Worm (Caenorhabditis elegans) whole organism, young adult: ENCODE measurements around the gene msp-33.
A peak's percentile ranks its signal among the peaks of the same experiment; 100 is the strongest.

Experiments used
- B0019.2 ChIP-seq: fragments of 200-800 bp; sonication (Bioruptor generic); conservative IDR thresholded peaks from 2 replicates; pipeline ENCODE4 v1.3.6; 2022; ENCODE audit warnings: missing genetic modification reagents, missing genetic modification characterization, missing compliant biosample characterization
- B0336.3 ChIP-seq: fragments of 200-800 bp; sonication (Bioruptor generic); IDR thresholded peaks from 2 replicates; pipeline ENCODE4 v1.3.6; 2022; ENCODE audit warnings: missing genetic modification characterization, missing compliant biosample characterization
- F10E7.11 ChIP-seq: sonication (generic microtip); optimal IDR thresholded peaks from 2 replicates; lab custom pipeline; 2017; ENCODE audit warnings: mild to moderate bottlenecking, missing genetic modification characterization, moderate library complexity, missing compliant biosample characterization
- F52B5.7 ChIP-seq: sonication (generic microtip); optimal IDR thresholded peaks from 2 replicates; lab custom pipeline; 2016; ENCODE audit warnings: mild to moderate bottlenecking, missing genetic modification characterization, missing compliant biosample characterization
- F57A8.1 ChIP-seq: fragments of 200-800 bp; sonication (Bioruptor generic); optimal IDR thresholded peaks from 2 replicates; lab custom pipeline; 2018; ENCODE audit warnings: mild to moderate bottlenecking, missing genetic modification characterization, moderate library complexity, missing compliant biosample characterization
- F57C9.4 ChIP-seq: sonication (generic microtip); optimal IDR thresholded peaks from 2 replicates; lab custom pipeline; 2017; ENCODE audit warnings: mild to moderate bottlenecking, missing genetic modification characterization, missing compliant biosample characterization
- K11D2.4 ChIP-seq: fragments of 200-800 bp; sonication (Bioruptor generic); IDR thresholded peaks from 2 replicates; pipeline ENCODE4 v1.3.6; 2022; ENCODE audit warnings: missing genetic modification reagents, missing genetic modification characterization, missing compliant biosample characterization
- Y67H2A.10 ChIP-seq: fragments of 200-800 bp; sonication (Bioruptor generic); conservative IDR thresholded peaks from 2 replicates; pipeline ENCODE4 v1.3.6; 2022; ENCODE audit warnings: missing genetic modification reagents, missing genetic modification characterization, missing compliant biosample characterization
- Y79H2A.3 ChIP-seq: fragments of 200-800 bp; sonication (Bioruptor generic); conservative IDR thresholded peaks from 2 replicates; pipeline ENCODE4 v1.3.6; 2022; ENCODE audit warnings: missing genetic modification reagents, missing genetic modification characterization, missing compliant biosample characterization
- Y95B8A.8 ChIP-seq: fragments of 200-800 bp; sonication (Bioruptor generic); IDR thresholded peaks from 2 replicates; pipeline ENCODE4 v1.3.6; 2022; ENCODE audit warnings: missing genetic modification reagents, missing genetic modification characterization, missing compliant biosample characterization
- aptf-3 ChIP-seq: fragments of 200-800 bp; sonication (Bioruptor generic); IDR thresholded peaks from 2 replicates; pipeline ENCODE4 v1.3.6; 2022; ENCODE audit warnings: missing genetic modification characterization, missing compliant biosample characterization
- attf-5 ChIP-seq: fragments of 200-800 bp; sonication (Bioruptor generic); optimal IDR thresholded peaks from 2 replicates; lab custom pipeline; 2018; ENCODE audit warnings: mild to moderate bottlenecking, missing genetic modification characterization, missing compliant biosample characterization
- bed-2 ChIP-seq: fragments of 200-800 bp; sonication (Bioruptor generic); IDR thresholded peaks from 2 replicates; pipeline ENCODE4 v1.3.6; 2022; ENCODE audit warnings: missing genetic modification reagents, missing genetic modification characterization, missing compliant biosample characterization
- cebp-1 ChIP-seq, 2 experiments: fragments of 200-800 bp in 1 of 2; sonication (Bioruptor generic) in 1 of 2; sonication (generic microtip) in 1 of 2; IDR thresholded peaks in 1 of 2; optimal IDR thresholded peaks in 1 of 2; 2 replicates each; pipeline versions ENCODE4 v1.3.6 to Lab custom; 2017 to 2022; ENCODE audit warnings: missing compliant biosample characterization in 2 of 2, missing genetic modification characterization in 2 of 2, mild to moderate bottlenecking in 1 of 2, missing genetic modification reagents in 1 of 2, moderate library complexity in 1 of 2
- efl-1 ChIP-seq: fragments of 150-350 bp; optimal IDR thresholded peaks from 2 replicates; lab custom pipeline; 2014; ENCODE audit warnings: missing biosample characterization, missing genetic modification reagents, missing genetic modification characterization
- egl-44 ChIP-seq: fragments of 200-800 bp; sonication (Bioruptor generic); IDR thresholded peaks from 2 replicates; pipeline ENCODE4 v1.3.6; 2022; ENCODE audit warnings: missing genetic modification reagents, missing genetic modification characterization, missing compliant biosample characterization
- gei-17 ChIP-seq: fragments of 200-800 bp; sonication (Bioruptor generic); optimal IDR thresholded peaks from 2 replicates; lab custom pipeline; 2018; ENCODE audit warnings: mild to moderate bottlenecking, missing genetic modification characterization, missing compliant biosample characterization
- hmg-1.2 ChIP-seq: fragments of 200-800 bp; sonication (Bioruptor generic); IDR thresholded peaks from 2 replicates; pipeline ENCODE4 v1.3.6; 2022; ENCODE audit warnings: missing genetic modification reagents, missing genetic modification characterization, missing compliant biosample characterization
- hrde-1 ChIP-seq: sonication (generic microtip); optimal IDR thresholded peaks from 2 replicates; lab custom pipeline; 2016; ENCODE audit warnings: missing genetic modification characterization, mild to moderate bottlenecking, missing compliant biosample characterization, moderate library complexity, missing genotype, missing genetic modification reagents, borderline replicate concordance
- hsf-1 ChIP-seq: fragments of 200-800 bp; sonication (Bioruptor generic); IDR thresholded peaks from 2 replicates; pipeline ENCODE4 v1.3.6; 2022; ENCODE audit warnings: missing genetic modification reagents, missing genetic modification characterization, missing compliant biosample characterization
- lag-1 ChIP-seq: fragments of 200-800 bp; sonication (Bioruptor generic); IDR thresholded peaks from 2 replicates; pipeline ENCODE4 v1.3.6; 2022; ENCODE audit warnings: missing genetic modification reagents, missing genetic modification characterization, missing compliant biosample characterization
- let-607 ChIP-seq, 2 experiments: fragments of 200-800 bp in 1 of 2; sonication (Bioruptor generic) in 1 of 2; sonication (generic microtip) in 1 of 2; optimal IDR thresholded peaks; 2 replicates each; lab custom pipeline; 2016 to 2018; ENCODE audit warnings: mild to moderate bottlenecking in 2 of 2, missing compliant biosample characterization in 2 of 2, missing genetic modification characterization in 2 of 2, moderate library complexity in 2 of 2, missing genotype in 1 of 2
- lin-26 ChIP-seq: fragments of 200-800 bp; sonication (Bioruptor generic); IDR thresholded peaks from 2 replicates; pipeline ENCODE4 v1.3.6; 2022; ENCODE audit warnings: missing genetic modification reagents, missing genetic modification characterization, missing compliant biosample characterization
- lin-40 ChIP-seq: sonication (generic microtip); optimal IDR thresholded peaks from 2 replicates; lab custom pipeline; 2016; ENCODE audit warnings: missing genetic modification characterization, mild to moderate bottlenecking, missing compliant biosample characterization, missing genotype, missing genetic modification reagents
- lsl-1 ChIP-seq: fragments of 200-800 bp; sonication (Bioruptor generic); optimal IDR thresholded peaks from 2 replicates; lab custom pipeline; 2018; ENCODE audit warnings: mild to moderate bottlenecking, missing genetic modification characterization, moderate library complexity, missing compliant biosample characterization
- madf-3 ChIP-seq: fragments of 200-800 bp; sonication (Bioruptor generic); IDR thresholded peaks from 2 replicates; pipeline ENCODE4 v1.3.6; 2022; ENCODE audit warnings: missing genetic modification reagents, missing genetic modification characterization, missing compliant biosample characterization
- madf-8 ChIP-seq: fragments of 200-800 bp; sonication (Bioruptor generic); conservative IDR thresholded peaks from 2 replicates; pipeline ENCODE4 v1.3.6; 2022; ENCODE audit warnings: missing genetic modification reagents, missing genetic modification characterization, missing compliant biosample characterization
- mcd-1 ChIP-seq: fragments of 200-800 bp; sonication (Bioruptor generic); IDR thresholded peaks from 2 replicates; pipeline ENCODE4 v1.3.6; 2022; ENCODE audit warnings: missing genetic modification reagents, missing genetic modification characterization, missing compliant biosample characterization
- mxl-1 ChIP-seq: sonication (generic microtip); optimal IDR thresholded peaks from 2 replicates; lab custom pipeline; 2016; ENCODE audit warnings: missing genetic modification characterization, missing compliant biosample characterization
- pbrm-1 ChIP-seq: fragments of 200-800 bp; sonication (Bioruptor generic); IDR thresholded peaks from 2 replicates; pipeline ENCODE4 v1.3.6; 2022; ENCODE audit warnings: missing genetic modification reagents, missing genetic modification characterization, missing compliant biosample characterization
- rcor-1 ChIP-seq: fragments of 200-800 bp; sonication (Bioruptor generic); IDR thresholded peaks from 2 replicates; pipeline ENCODE4 v1.3.6; 2022; ENCODE audit warnings: missing genetic modification reagents, missing genetic modification characterization, missing compliant biosample characterization
- rec-8 ChIP-seq, 2 experiments: sonication (generic microtip); optimal IDR thresholded peaks; 2 replicates each; lab custom pipeline; 2016; ENCODE audit warnings: mild to moderate bottlenecking in 2 of 2, missing genetic modification characterization in 2 of 2, missing genetic modification reagents in 2 of 2, missing genotype in 2 of 2, missing biosample characterization in 1 of 2, missing compliant biosample characterization in 1 of 2, moderate library complexity in 1 of 2
- sdz-38 ChIP-seq: sonication (generic microtip); optimal IDR thresholded peaks from 2 replicates; lab custom pipeline; 2016; ENCODE audit warnings: missing genotype, missing genetic modification characterization, missing compliant biosample characterization
- sea-2 ChIP-seq: fragments of 200-800 bp; sonication (Bioruptor generic); IDR thresholded peaks from 2 replicates; pipeline ENCODE4 v1.3.6; 2022; ENCODE audit warnings: missing genetic modification characterization, missing compliant biosample characterization
- somi-1 ChIP-seq: fragments of 200-800 bp; sonication (Bioruptor generic); optimal IDR thresholded peaks from 2 replicates; lab custom pipeline; 2018; ENCODE audit warnings: mild to moderate bottlenecking, missing genetic modification characterization, missing compliant biosample characterization
- tbx-9 ChIP-seq: sonication (generic microtip); optimal IDR thresholded peaks from 2 replicates; lab custom pipeline; 2016; ENCODE audit warnings: borderline replicate concordance, missing genetic modification characterization, inconsistent platforms, missing compliant biosample characterization
- tlf-1 ChIP-seq: fragments of 200-800 bp; sonication (Bioruptor generic); optimal IDR thresholded peaks from 2 replicates; lab custom pipeline; 2018; ENCODE audit warnings: mild to moderate bottlenecking, missing genetic modification characterization, missing compliant biosample characterization
- unc-130 ChIP-seq: sonication (generic microtip); optimal IDR thresholded peaks from 2 replicates; lab custom pipeline; 2016; ENCODE audit warnings: missing genetic modification reagents, missing genetic modification characterization, missing compliant biosample characterization
- zfh-2 ChIP-seq: fragments of 200-800 bp; sonication (Bioruptor generic); conservative IDR thresholded peaks from 2 replicates; pipeline ENCODE4 v1.3.6; 2022; ENCODE audit warnings: missing genetic modification reagents, missing genetic modification characterization, missing compliant biosample characterization
- ztf-22 ChIP-seq: fragments of 200-800 bp; sonication (Bioruptor generic); optimal IDR thresholded peaks from 2 replicates; lab custom pipeline; 2018; ENCODE audit warnings: mild to moderate bottlenecking, missing genetic modification characterization, moderate library complexity, missing compliant biosample characterization
- ztf-26 ChIP-seq: sonication (generic microtip); optimal IDR thresholded peaks from 2 replicates; lab custom pipeline; 2017; ENCODE audit warnings: missing genetic modification characterization, missing compliant biosample characterization
- ztf-28 ChIP-seq: fragments of 200-800 bp; sonication (Bioruptor generic); IDR thresholded peaks from 2 replicates; pipeline ENCODE4 v1.3.6; 2022; ENCODE audit warnings: missing genetic modification reagents, missing genetic modification characterization, missing compliant biosample characterization

Gene msp-33

DNA sequence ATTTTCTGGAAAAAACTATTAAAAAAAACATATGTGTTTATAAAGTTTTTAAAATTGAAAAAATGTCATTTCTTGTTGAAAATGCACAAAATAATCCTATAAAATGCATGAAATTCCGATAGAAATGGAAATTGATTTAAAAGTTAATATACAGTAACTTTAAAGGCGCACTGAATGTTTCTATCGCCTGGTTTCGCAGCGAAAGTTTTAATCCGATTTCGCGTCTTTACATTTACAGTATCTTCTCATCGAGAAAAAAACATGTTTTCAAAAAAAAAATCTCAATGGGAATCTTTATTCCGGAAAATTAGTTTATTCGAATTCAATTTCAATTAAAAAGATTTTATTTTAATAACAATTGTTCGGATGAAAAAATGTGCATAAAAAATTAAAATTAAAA is 21.7 kb upstream of the msp-33 start, which contains the start of gene R05F9.11 (continued):
- TF ChIP-seq pbrm-1 = no peak
- TF ChIP-seq egl-44 (GFP tag; lab: Robert Waterston, UW) = no peak
- peak; percentile 27 for TF ChIP-seq efl-1 (GFP tag; lab: Kevin White, UChicago)
- no peak for TF ChIP-seq bed-2
- TF ChIP-seq ztf-22 (GFP tag; lab: Kevin White, UChicago) = no peak
- TF ChIP-seq lsl-1 = peak; percentile 94
- no peak for TF ChIP-seq gei-17
- peak; percentile 87 for TF ChIP-seq madf-8 (GFP tag; lab: Robert Waterston, UW)
- 0 out of 2 replicates have a peak, but pooled peaks have one; percentile 11 for TF ChIP-seq rcor-1 (GFP tag; lab: Robert Waterston, UW)
- no peak for TF ChIP-seq F10E7.11 (tag; lab: Kevin White, UChicago)
- TF ChIP-seq F52B5.7 (tag; lab: Kevin White, UChicago) = no peak
- TF ChIP-seq lag-1 (GFP tag; lab: Robert Waterston, UW) = no peak
- no peak for TF ChIP-seq ztf-28
- TF ChIP-seq tlf-1 (GFP tag; lab: Kevin White, UChicago) = peak; percentile 4
- no peak for TF ChIP-seq Y79H2A.3 (GFP tag; lab: Robert Waterston, UW)
- TF ChIP-seq rec-8 (tag; optimal IDR thresholded peaks at IDR 0.05; lab: Kevin White, UChicago) = no peak
- TF ChIP-seq mxl-1 (tag; lab: Kevin White, UChicago) = no peak
- TF ChIP-seq Y95B8A.8 (GFP tag; lab: Robert Waterston, UW) = no peak
- TF ChIP-seq B0019.2 (GFP tag; lab: Robert Waterston, UW) = no peak
- 0 out of 2 replicates have a peak, but pooled peaks have one; percentile 18 for TF ChIP-seq mcd-1 (GFP tag; lab: Robert Waterston, UW)
- TF ChIP-seq hsf-1 (GFP tag; lab: Robert Waterston, UW) = 0 out of 2 replicates have a peak, but pooled peaks have one; percentile 40
- no peak for TF ChIP-seq madf-3 (GFP tag; lab: Robert Waterston, UW)
- TF ChIP-seq, all 124 proteins: peak for 16

DNA sequence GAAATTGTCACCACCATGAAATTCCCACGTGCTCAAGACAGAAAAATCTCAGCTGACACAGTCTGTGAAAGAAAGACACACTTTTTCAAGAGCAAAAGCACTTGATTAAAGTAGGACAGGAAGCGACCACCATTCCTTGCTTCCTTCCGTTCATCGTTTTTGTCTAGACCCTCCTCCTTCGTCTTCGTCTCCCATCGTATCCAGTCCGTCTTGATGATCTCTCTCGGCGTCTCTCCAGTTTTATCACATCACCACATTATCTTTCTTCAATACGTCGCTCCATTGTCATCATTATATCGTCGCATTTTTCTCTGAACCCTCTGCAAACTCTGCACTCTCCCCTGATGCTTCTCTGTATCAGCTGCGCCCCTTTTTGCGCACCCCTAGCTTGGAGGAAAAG is 15.7 kb upstream of the msp-33 start:
- TF ChIP-seq attf-5 (GFP tag; lab: Kevin White, UChicago) (peak; percentile 22), F10E7.11 (tag; lab: Kevin White, UChicago) (no peak), tbx-9 (tag; lab: Kevin White, UChicago) (no peak), somi-1 (GFP tag; lab: Kevin White, UChicago) (no peak), F57A8.1 (GFP tag; lab: Kevin White, UChicago) (no peak), hrde-1 (tag; lab: Kevin White, UChicago) (no peak), F57C9.4 (no peak), sdz-38 (tag; lab: Kevin White, UChicago) (no peak), cebp-1 (GFP tag; IDR thresholded peaks at IDR 0.05; lab: Robert Waterston, UW) (no peak), cebp-1 (tag; optimal IDR thresholded peaks at IDR 0.05; lab: Kevin White, UChicago) (peak; percentile 20), K11D2.4 (GFP tag; lab: Robert Waterston, UW) (0 out of 2 replicates have a peak, but pooled peaks have one; percentile 9), ztf-26 (tag; lab: Kevin White, UChicago) (no peak), let-607 (tag; optimal IDR thresholded peaks at IDR 0.05; lab: Kevin White, UChicago) (no peak), mcd-1 (GFP tag; lab: Robert Waterston, UW) (no peak), unc-130 (no peak), Y67H2A.10 (GFP tag; lab: Robert Waterston, UW) (no peak), B0019.2 (GFP tag; lab: Robert Waterston, UW) (no peak), lin-26 (GFP tag; lab: Robert Waterston, UW) (no peak), hmg-1.2 (GFP tag; lab: Robert Waterston, UW) (peak; percentile 40; the same call in 1 of the 2 replicates), sea-2 (no peak), zfh-2 (GFP tag; lab: Robert Waterston, UW) (0 out of 2 replicates have a peak, but pooled peaks have one; percentile 35), B0336.3 (no peak), aptf-3 (GFP tag; lab: Robert Waterston, UW) (no peak), lag-1 (GFP tag; lab: Robert Waterston, UW) (no peak), lin-40 (tag; lab: Kevin White, UChicago) (peak; percentile 24), efl-1 (GFP tag; lab: Kevin White, UChicago) (no peak)
- TF ChIP-seq, all 124 proteins: peak for 6
